Worm (Caenorhabditis elegans): ENCODE measurements around the gene lido-10.

The lido-10 gene

DNA sequence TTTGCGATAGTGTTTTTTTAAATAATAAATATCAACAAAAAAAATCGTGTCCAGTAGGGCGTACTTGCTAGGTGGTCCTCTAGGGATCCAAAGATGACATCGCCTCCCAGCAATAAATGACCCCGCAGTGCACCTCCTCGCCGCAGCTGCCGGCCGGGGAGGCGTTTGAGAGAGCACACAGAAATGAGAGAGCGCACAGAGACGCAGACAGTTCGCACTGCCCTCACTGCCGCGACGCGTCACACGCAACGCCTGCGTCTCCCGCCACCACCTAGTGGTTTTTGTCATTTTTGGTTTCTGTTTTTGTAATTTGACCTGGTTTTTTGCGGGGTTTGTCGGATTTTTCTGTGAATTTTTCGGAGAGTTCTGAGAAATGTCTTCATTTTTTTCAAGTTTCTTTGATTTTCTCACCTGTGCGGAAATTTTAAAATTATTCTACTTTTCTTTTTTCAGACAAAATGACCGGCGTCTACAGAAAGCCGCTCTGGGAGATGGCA lies 14.4 kb upstream of the lido-10 start, which contains the start of gene lido-7 (continued):
- TF ChIP-seq ceh-82 (tag; optimal IDR thresholded peaks at IDR 0.05) = no peak
- no peak for TF ChIP-seq ceh-62 (tag; optimal IDR thresholded peaks at IDR 0.05)
- TF ChIP-seq mdl-1 (tag; optimal IDR thresholded peaks at IDR 0.05) = peak in 1 of 2 experiments; percentile 46
- TF ChIP-seq zfp-2 (tag; optimal IDR thresholded peaks at IDR 0.05) = no peak
- TF ChIP-seq ceh-20 (GFP tag; IDR thresholded peaks at IDR 0.05) = no peak
- TF ChIP-seq Y5F2A.4 (GFP tag; optimal IDR thresholded peaks at IDR 0.05) = no peak
- peak; percentile 49 for TF ChIP-seq hlh-30 (tag; optimal IDR thresholded peaks at IDR 0.05; ENCODE audit: insufficient read depth)
- peak; percentile 33; the same call in 1 of the 2 replicates for TF ChIP-seq T26A8.4 (GFP tag; IDR thresholded peaks at IDR 0.05)
- TF ChIP-seq Y105C5A.15 (GFP tag; IDR thresholded peaks at IDR 0.05) = no peak
- no peak for TF ChIP-seq madf-5 (GFP tag; IDR thresholded peaks at IDR 0.05)
- no peak for TF ChIP-seq nhr-6 (tag; optimal IDR thresholded peaks at IDR 0.05)
- TF ChIP-seq F10B5.3 (tag; optimal IDR thresholded peaks at IDR 0.05) = no peak
- peak; percentile 27; the same call in 1 of the 2 replicates for TF ChIP-seq ctbp-1 (GFP tag; IDR thresholded peaks at IDR 0.05)
- peak; percentile 93 for TF ChIP-seq set-16 (GFP tag; IDR thresholded peaks at IDR 0.05)
- TF ChIP-seq pha-4 (GFP tag; IDR thresholded peaks at IDR 0.05) = no peak
- TF ChIP-seq pha-4 (tag; optimal IDR thresholded peaks at IDR 0.05) = no peak
- TF ChIP-seq fos-1 (tag; optimal IDR thresholded peaks at IDR 0.05) = no peak
- peak; percentile 74 for TF ChIP-seq hmg-1.1 (GFP tag; IDR thresholded peaks at IDR 0.05)
- peak; percentile 40 for TF ChIP-seq duxl-1 (tag; optimal IDR thresholded peaks at IDR 0.05; ENCODE audit: poor library complexity)
- no peak for TF ChIP-seq Y75B8A.6 (GFP tag; IDR thresholded peaks at IDR 0.05)
- no peak for TF ChIP-seq nhr-77 (tag; optimal IDR thresholded peaks at IDR 0.05)
- TF ChIP-seq skn-1 (tag; optimal IDR thresholded peaks at IDR 0.05) = no peak
- peak; percentile 52 for TF ChIP-seq rbr-2 (tag; optimal IDR thresholded peaks at IDR 0.05)
- TF ChIP-seq sdz-12 (GFP tag; optimal IDR thresholded peaks at IDR 0.05) = no peak
- peak in 1 of 2 experiments; percentile 1 for TF ChIP-seq unc-62 (GFP tag; optimal IDR thresholded peaks at IDR 0.05 in 1 of 2)
- TF ChIP-seq unc-62 (tag; optimal IDR thresholded peaks at IDR 0.05) = no peak
- TF ChIP-seq ceh-44 (GFP tag; IDR thresholded peaks at IDR 0.05) = no peak
- TF ChIP-seq ZK546.5 (tag; optimal IDR thresholded peaks at IDR 0.05) = no peak
- no peak for TF ChIP-seq zip-11 (GFP tag; IDR thresholded peaks at IDR 0.05)
- TF ChIP-seq unc-130 (GFP tag; optimal IDR thresholded peaks at IDR 0.05) = no peak
- TF ChIP-seq gei-8 (GFP tag; optimal IDR thresholded peaks at IDR 0.05) = no peak
- TF ChIP-seq snpc-4 (tag; optimal IDR thresholded peaks at IDR 0.05) = no peak
- no peak for TF ChIP-seq ama-1 (optimal IDR thresholded peaks at IDR 0.05)
- TF ChIP-seq nhr-102 (tag; optimal IDR thresholded peaks at IDR 0.05) = no peak
- TF ChIP-seq tra-1 (GFP tag; IDR thresholded peaks at IDR 0.05) = peak; percentile 55; the same call in 1 of the 2 replicates
- TF ChIP-seq daf-19 (GFP tag; conservative IDR thresholded peaks at IDR 0.05) = no peak
- no peak for TF ChIP-seq tag-97 (GFP tag; IDR thresholded peaks at IDR 0.05)
- no peak for TF ChIP-seq D1046.2 (GFP tag; IDR thresholded peaks at IDR 0.05)
- no peak for TF ChIP-seq lir-3 (tag; optimal IDR thresholded peaks at IDR 0.05)
- TF ChIP-seq nhr-41 (GFP tag; IDR thresholded peaks at IDR 0.05) = 0 out of 2 replicates have a peak, but pooled peaks have one; percentile 26
- TF ChIP-seq cey-2 (tag; optimal IDR thresholded peaks at IDR 0.05; ENCODE audit: borderline replicate concordance, insufficient read depth) = no peak
- TF ChIP-seq lsy-2 (tag; optimal IDR thresholded peaks at IDR 0.05) = peak in 1 of 2 experiments; percentile 46
- TF ChIP-seq mxl-3 (GFP tag; optimal IDR thresholded peaks at IDR 0.05) = peak; percentile 56
- TF ChIP-seq ztf-7 (tag; optimal IDR thresholded peaks at IDR 0.05) = no peak
- no peak for TF ChIP-seq lin-15B (tag; optimal IDR thresholded peaks at IDR 0.05)
- no peak for TF ChIP-seq nhr-10 (tag; optimal IDR thresholded peaks at IDR 0.05)
- TF ChIP-seq daf-8 (GFP tag; IDR thresholded peaks at IDR 0.05) = no peak
- TF ChIP-seq lin-39 (tag; optimal IDR thresholded peaks at IDR 0.05) = no peak
- peak; percentile 36; the same call in 1 of the 2 replicates for TF ChIP-seq lin-38 (GFP tag; IDR thresholded peaks at IDR 0.05)
- no peak for TF ChIP-seq pqm-1 (tag; optimal IDR thresholded peaks at IDR 0.05)
- TF ChIP-seq jun-1 (tag; optimal IDR thresholded peaks at IDR 0.05) = no peak
- no peak for TF ChIP-seq aly-2 (tag; optimal IDR thresholded peaks at IDR 0.05)
- TF ChIP-seq unc-39 (tag; optimal IDR thresholded peaks at IDR 0.05) = no peak
